Fruit fly (Drosophila melanogaster): Measurements from ENCODE around the gene CG42728.

DNA sequence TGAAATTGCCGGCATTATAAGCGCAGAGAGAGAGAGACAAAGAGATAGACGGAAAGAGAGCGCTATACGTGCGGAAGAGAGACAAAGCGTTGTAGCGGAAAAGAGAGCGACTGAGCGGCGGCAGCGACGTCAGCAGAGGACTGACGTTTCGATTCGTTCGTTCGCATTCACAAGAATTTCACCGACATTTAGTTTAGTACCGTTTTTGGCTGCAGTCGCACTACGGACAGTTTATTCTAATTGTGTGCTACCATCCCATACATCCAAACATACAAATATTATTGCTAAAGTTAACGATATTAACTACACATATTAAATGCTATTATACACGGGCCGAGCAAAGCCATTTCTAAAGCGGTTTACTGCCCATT, 7.2 kb upstream of the CG42728 start, which contains the start of gene CrebA:
- no peak for TF ChIP-seq CG6276 (GFP tag; optimal IDR thresholded peaks at IDR 0.05)
- no peak for TF ChIP-seq Gug (GFP tag; IDR thresholded peaks at IDR 0.05)
- TF ChIP-seq Lpt (GFP tag; optimal IDR thresholded peaks at IDR 0.05): no peak
- no peak for TF ChIP-seq spab (GFP tag; optimal IDR thresholded peaks at IDR 0.05)
- no peak for TF ChIP-seq Hr4 (GFP tag; optimal IDR thresholded peaks at IDR 0.05)
- TF ChIP-seq Sox14 (GFP tag; optimal IDR thresholded peaks at IDR 0.05): no peak
- TF ChIP-seq achi (GFP tag; optimal IDR thresholded peaks at IDR 0.05): no peak
- TF ChIP-seq Blimp-1 (GFP tag; optimal IDR thresholded peaks at IDR 0.05): no peak
